Worm (Caenorhabditis elegans) whole organism, midembryonic: ENCODE results near the gene pfkb-1.2.

Experiments used
- T22C8.4 ChIP-seq: fragments of 200-800 bp; sonication (Bioruptor generic); IDR thresholded peaks from 2 replicates; pipeline ENCODE4 v1.3.6; 2022; ENCODE audit warnings: missing genetic modification characterization, missing compliant biosample characterization
- flt-1 ChIP-seq: fragments of 200-800 bp; sonication (Bioruptor generic); IDR thresholded peaks from 2 replicates; pipeline ENCODE4 v1.3.6; 2022; ENCODE audit warnings: missing genetic modification characterization, missing compliant biosample characterization
- med-1 ChIP-seq: sonication (generic microtip); optimal IDR thresholded peaks from 2 replicates; lab custom pipeline; 2017; ENCODE audit warnings: missing genetic modification characterization, mild to moderate bottlenecking, missing compliant biosample characterization, antibody characterized with exemption, missing genetic modification reagents; ENCODE audit not compliant: insufficient read depth
- ref-1 ChIP-seq: fragments of 200-800 bp; sonication (Bioruptor generic); conservative IDR thresholded peaks from 2 replicates; pipeline ENCODE4 v1.3.6; 2022; ENCODE audit warnings: missing genetic modification reagents, missing genetic modification characterization, missing compliant biosample characterization
- ztf-23 ChIP-seq: fragments of 200-800 bp; sonication (Bioruptor generic); IDR thresholded peaks from 2 replicates; pipeline ENCODE4 v1.3.6; 2022; ENCODE audit warnings: missing genetic modification reagents, missing genetic modification characterization, missing compliant biosample characterization
- ztf-29 ChIP-seq: fragments of 200-800 bp; sonication (Bioruptor generic); IDR thresholded peaks from 2 replicates; pipeline ENCODE4 v1.3.6; 2022; ENCODE audit warnings: missing genetic modification reagents, missing genetic modification characterization, missing compliant biosample characterization

DNA sequence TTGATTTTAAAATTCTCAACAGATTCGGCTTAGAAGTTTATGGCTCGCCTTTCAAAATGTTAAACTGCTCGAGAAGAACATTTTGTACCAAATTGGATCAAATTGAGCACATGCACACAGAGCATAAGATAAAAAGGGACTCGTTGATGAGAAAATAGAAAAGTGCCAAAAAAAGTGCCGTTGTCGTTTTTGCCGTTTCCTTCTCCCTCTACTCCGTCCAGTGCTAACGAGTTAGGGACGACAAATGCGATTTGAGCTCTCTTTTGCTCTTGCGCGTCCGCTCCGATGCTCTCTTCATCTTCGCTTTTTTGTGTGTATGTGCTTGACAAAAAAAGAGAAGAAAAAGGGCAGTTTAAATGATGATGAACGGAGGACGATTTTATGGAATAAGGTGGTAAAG lies 26.6 kb upstream of the pfkb-1.2 start:
- TF ChIP-seq flt-1 (GFP tag; lab: Robert Waterston, UW) (no peak), ref-1 (GFP tag; lab: Robert Waterston, UW) (no peak), T22C8.4 (GFP tag; lab: Robert Waterston, UW) (no peak), ztf-29 (GFP tag; lab: Robert Waterston, UW) (no peak), ztf-23 (GFP tag; lab: Robert Waterston, UW) (no peak), med-1 (GFP tag; lab: Kevin White, UChicago) (no peak)
